Worm (Caenorhabditis elegans): Measurements from ENCODE around the gene JC8.7.

Gene JC8.7

DNA sequence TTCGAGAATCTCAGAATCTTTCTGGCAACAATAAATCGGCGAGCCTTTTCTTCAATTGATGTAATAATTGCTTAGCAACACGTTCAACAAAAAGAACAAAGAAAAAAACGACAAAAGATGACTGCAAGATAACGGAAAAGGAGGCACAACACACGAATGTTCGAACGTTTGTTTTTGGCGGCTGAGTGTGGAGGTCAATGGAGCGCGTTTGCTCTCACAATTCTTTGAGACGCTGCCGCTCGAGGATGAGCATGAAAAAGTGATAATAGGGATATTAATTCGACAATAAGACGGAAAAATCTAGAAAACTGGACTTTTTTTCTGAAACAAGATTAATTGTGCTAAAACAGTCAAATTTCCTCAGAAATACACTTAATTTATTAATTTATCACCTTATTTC lies 41.2 kb upstream of the JC8.7 start:
- TF ChIP-seq ets-4 (GFP tag; optimal IDR thresholded peaks at IDR 0.05) (no peak), efl-1 (GFP tag; optimal IDR thresholded peaks at IDR 0.05) (peak; percentile 26), aptf-2 (GFP tag; conservative IDR thresholded peaks at IDR 0.05) (no peak), hlh-26 (GFP tag; conservative IDR thresholded peaks at IDR 0.05) (no peak), F55B11.4 (tag; optimal IDR thresholded peaks at IDR 0.05; ENCODE audit: borderline replicate concordance, insufficient read depth) (no peak), ceh-91 (GFP tag; IDR thresholded peaks at IDR 0.05) (no peak), atf-7 (tag; optimal IDR thresholded peaks at IDR 0.05) (no peak), mcd-1 (GFP tag; IDR thresholded peaks at IDR 0.05) (peak; percentile 74), lsy-27 (tag; optimal IDR thresholded peaks at IDR 0.05; ENCODE audit: borderline replicate concordance, insufficient read depth) (no peak), Y53F4B.3 (GFP tag; IDR thresholded peaks at IDR 0.05) (no peak), madf-8 (GFP tag; conservative IDR thresholded peaks at IDR 0.05) (no peak)

DNA sequence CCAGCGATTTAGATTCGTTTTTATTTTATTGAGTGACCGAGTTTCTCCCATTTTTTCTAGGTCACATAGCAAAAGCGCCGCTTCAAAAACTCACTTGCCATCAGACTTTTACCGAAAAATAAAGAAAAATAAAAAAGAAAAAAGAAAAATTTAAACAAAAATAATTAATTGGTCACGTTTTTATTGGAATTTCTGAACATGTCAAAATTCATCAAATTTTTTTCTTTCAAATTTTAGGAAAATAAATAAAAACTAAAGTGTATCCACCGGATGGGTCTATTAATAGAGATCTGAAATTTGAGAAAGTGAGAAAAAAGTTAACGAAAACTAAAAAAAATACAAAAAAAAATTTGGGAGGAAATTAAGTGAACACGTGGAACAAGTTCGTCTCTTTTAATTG lies 37.5 kb upstream of the JC8.7 start, which contains the start of gene C48D1.9:
Gene C48D1.9, minus strand, starts transcription at position 101 of the 400 bp plus-strand sequence.
- no peak for TF ChIP-seq mes-4 (tag; optimal IDR thresholded peaks at IDR 0.05)

DNA sequence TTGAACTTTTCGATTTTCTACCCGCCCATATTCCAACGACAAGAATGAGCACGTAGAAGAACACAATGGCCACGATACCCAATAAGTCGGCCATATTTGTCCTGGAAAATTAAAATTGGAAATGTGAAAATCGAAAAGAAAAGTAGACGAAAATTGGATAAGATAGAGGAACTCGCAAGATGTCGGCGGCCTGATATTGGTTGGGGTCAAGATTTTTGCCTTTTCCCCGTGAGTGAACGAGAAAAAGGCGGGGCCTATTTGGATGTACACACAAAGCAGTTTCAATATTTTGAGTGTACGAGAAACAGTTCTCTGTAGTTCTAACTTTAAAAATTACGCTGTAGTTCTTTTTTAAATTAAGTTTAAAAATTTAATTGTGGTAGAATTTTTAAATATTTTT lies 32.6 kb upstream of the JC8.7 start, which contains the start of gene cho-1:
Gene cho-1, minus strand, starts transcription at position 101 of the 400 bp plus-strand sequence.
- TF ChIP-seq ceh-27 (GFP tag; optimal IDR thresholded peaks at IDR 0.05) (no peak), hmg-20 (GFP tag; IDR thresholded peaks at IDR 0.05) (no peak), hlh-12 (tag; optimal IDR thresholded peaks at IDR 0.05) (no peak), ekl-4 (GFP tag; IDR thresholded peaks at IDR 0.05) (no peak), C06A6.2 (GFP tag; conservative IDR thresholded peaks at IDR 0.05) (no peak), ztf-6 (GFP tag; IDR thresholded peaks at IDR 0.05) (no peak), ceh-79 (tag; optimal IDR thresholded peaks at IDR 0.05) (no peak), pha-4 (tag; optimal IDR thresholded peaks at IDR 0.05) (no peak), nfya-1 (tag; optimal IDR thresholded peaks at IDR 0.05; ENCODE audit: borderline replicate concordance, insufficient read depth) (no peak), let-526 (GFP tag; IDR thresholded peaks at IDR 0.05) (no peak)

DNA sequence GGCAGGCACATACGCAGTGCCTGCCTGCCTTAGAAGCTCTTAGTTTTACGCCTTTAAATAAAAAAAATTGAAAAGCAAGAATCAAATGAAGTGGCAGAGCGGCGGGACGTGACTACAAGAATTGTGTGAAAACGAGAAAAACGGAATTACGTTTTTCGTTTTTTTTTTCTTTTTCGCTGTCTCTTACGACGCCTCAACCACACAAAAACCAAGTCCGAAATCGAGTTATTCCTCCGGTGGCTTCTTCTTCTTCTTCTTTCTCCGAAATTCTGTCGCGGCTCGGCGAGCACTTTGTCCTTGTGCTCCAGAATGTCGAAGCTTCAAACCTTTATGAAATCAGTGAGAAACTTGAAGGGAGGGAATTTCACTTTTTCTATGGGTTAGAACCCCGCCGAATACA lies 26.5 kb upstream of the JC8.7 start:
- no peak for TF ChIP-seq egl-18 (GFP tag; IDR thresholded peaks at IDR 0.05)
- no peak for TF ChIP-seq egrh-3 (GFP tag; IDR thresholded peaks at IDR 0.05)
- no peak for TF ChIP-seq madf-10 (tag; optimal IDR thresholded peaks at IDR 0.05)
- TF ChIP-seq lin-35 (GFP tag; optimal IDR thresholded peaks at IDR 0.05): no peak
- no peak for TF ChIP-seq hmg-1.2 (GFP tag; IDR thresholded peaks at IDR 0.05)
- TF ChIP-seq akir-1 (GFP tag; optimal IDR thresholded peaks at IDR 0.05): no peak
- TF ChIP-seq nhr-27 (tag; optimal IDR thresholded peaks at IDR 0.05): no peak

DNA sequence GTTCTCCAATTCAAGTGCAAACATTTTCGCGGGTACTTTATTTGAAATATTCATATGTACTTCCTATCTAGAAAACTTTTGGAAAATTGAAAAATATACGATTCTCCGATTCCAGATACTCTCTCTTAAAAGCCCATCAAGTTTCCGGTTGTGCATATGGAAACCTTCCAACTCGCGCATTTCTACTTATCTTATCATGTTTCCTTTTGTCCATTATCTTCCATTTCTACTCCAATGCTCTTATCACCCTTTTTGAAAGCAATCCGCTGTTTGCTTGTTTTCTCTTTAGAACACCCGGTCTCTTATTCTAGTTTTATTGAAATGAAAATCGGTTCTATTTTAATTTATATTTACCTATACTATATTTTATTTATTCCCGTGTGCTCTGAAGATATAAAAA lies 25.4 kb upstream of the JC8.7 start, which contains the start of gene C48D1.5:
Gene C48D1.5, plus strand, starts transcription at position 301 of the 400 bp plus-strand sequence.
- TF ChIP-seq ceh-91 (GFP tag; IDR thresholded peaks at IDR 0.05): no peak
- TF ChIP-seq mes-4 (tag; optimal IDR thresholded peaks at IDR 0.05): no peak
- no peak for TF ChIP-seq rpc-1 (optimal IDR thresholded peaks at IDR 0.05)
- no peak for TF ChIP-seq rpc-1 (tag; optimal IDR thresholded peaks at IDR 0.05)
- no peak for TF ChIP-seq T07F8.4 (tag; optimal IDR thresholded peaks at IDR 0.05)
